Worm (Caenorhabditis elegans): ENCODE results near the gene otub-1.

ce11 chrV:15099447-15099846, 33.3 kb downstream of the otub-1 start, which contains the start of gene C01G10.1:
- TF ChIP-seq nhr-76 (tag; optimal IDR thresholded peaks at IDR 0.05) (no peak), unc-39 (tag; optimal IDR thresholded peaks at IDR 0.05) (no peak), lsy-2 (tag; optimal IDR thresholded peaks at IDR 0.05) (no peak), nhr-12 (tag; optimal IDR thresholded peaks at IDR 0.05) (no peak), pha-4 (tag; optimal IDR thresholded peaks at IDR 0.05) (no peak), elt-1 (tag; optimal IDR thresholded peaks at IDR 0.05; ENCODE audit: borderline replicate concordance, insufficient read depth) (peak; percentile 7), snpc-4 (tag; optimal IDR thresholded peaks at IDR 0.05) (no peak), ces-1 (GFP tag; optimal IDR thresholded peaks at IDR 0.05) (no peak), ceh-43 (GFP tag; optimal IDR thresholded peaks at IDR 0.05) (no peak), ztf-11 (tag; optimal IDR thresholded peaks at IDR 0.05) (no peak), mab-5 (tag; optimal IDR thresholded peaks at IDR 0.05) (no peak), nhr-237 (tag; optimal IDR thresholded peaks at IDR 0.05) (no peak), mls-2 (tag; optimal IDR thresholded peaks at IDR 0.05) (no peak), mep-1 (tag; optimal IDR thresholded peaks at IDR 0.05) (no peak)
